Worm (Caenorhabditis elegans) whole organism, L1 larva: Measurements from ENCODE around the gene str-261.

Experiments
- Y116A8C.19 ChIP-seq: sonication (generic microtip); optimal IDR thresholded peaks from 2 replicates; lab custom pipeline; 2016; ENCODE audit warnings: missing compliant biosample characterization, missing genetic modification characterization, borderline replicate concordance
- alr-1 ChIP-seq: fragments of 200-800 bp; sonication (Bioruptor generic); optimal IDR thresholded peaks from 2 replicates; lab custom pipeline; 2018; ENCODE audit warnings: borderline replicate concordance, mild to moderate bottlenecking, missing genetic modification characterization, missing compliant biosample characterization
- ama-1 ChIP-seq: fragments of 150-350 bp; optimal IDR thresholded peaks from 2 replicates; lab custom pipeline; 2014
- blmp-1 ChIP-seq: fragments of 150-350 bp; optimal IDR thresholded peaks from 2 replicates; lab custom pipeline; 2014; ENCODE audit warnings: missing biosample characterization, missing genetic modification characterization
- ceh-8 ChIP-seq: fragments of 200-800 bp; sonication (Bioruptor generic); optimal IDR thresholded peaks from 2 replicates; lab custom pipeline; 2018; ENCODE audit warnings: mild to moderate bottlenecking, missing genetic modification characterization, moderate library complexity, missing compliant biosample characterization
- ceh-90 ChIP-seq: sonication (generic microtip); optimal IDR thresholded peaks from 2 replicates; lab custom pipeline; 2016; ENCODE audit warnings: missing genetic modification characterization, missing compliant biosample characterization
- dpl-1 ChIP-seq, 3 experiments: fragments of 150-350 bp in 2 of 3; sonication (generic microtip) in 1 of 3; optimal IDR thresholded peaks; 2 replicates each; lab custom pipeline; 2014 to 2017; ENCODE audit warnings: missing biosample characterization in 3 of 3, missing genetic modification characterization in 3 of 3, missing genetic modification reagents in 3 of 3
- dsc-1 ChIP-seq: sonication (generic microtip); optimal IDR thresholded peaks from 2 replicates; lab custom pipeline; 2016; ENCODE audit warnings: mild to moderate bottlenecking, missing genetic modification characterization, missing compliant biosample characterization
- efl-1 ChIP-seq, 4 experiments: fragments of 150-350 bp; optimal IDR thresholded peaks in 3 of 4; peaks in 1 of 4; 1 replicate in 1 of 4; 2 replicates in 3 of 4; lab custom pipeline; 2014; ENCODE audit warnings: missing biosample characterization in 2 of 4, missing genetic modification characterization in 2 of 4, missing genetic modification reagents in 2 of 4
- efl-3 ChIP-seq: fragments of 200-800 bp; sonication (Bioruptor generic); optimal IDR thresholded peaks from 2 replicates; lab custom pipeline; 2018; ENCODE audit warnings: mild to moderate bottlenecking, missing genetic modification characterization, missing compliant biosample characterization
- egl-13 ChIP-seq: sonication (generic microtip); optimal IDR thresholded peaks from 2 replicates; lab custom pipeline; 2016; ENCODE audit warnings: missing genotype, missing genetic modification reagents, missing genetic modification characterization, missing compliant biosample characterization
- egl-27 ChIP-seq, 2 experiments: fragments of 150-350 bp in 1 of 2; sonication (generic microtip); optimal IDR thresholded peaks; 3 replicates each; lab custom pipeline; 2017 to 2018; ENCODE audit warnings: missing biosample characterization in 2 of 2, missing genetic modification characterization in 2 of 2, missing genetic modification reagents in 2 of 2
- elt-2 ChIP-seq: sonication (generic microtip); optimal IDR thresholded peaks from 2 replicates; lab custom pipeline; 2016; ENCODE audit warnings: missing genetic modification characterization, mild to moderate bottlenecking, inconsistent platforms, missing compliant biosample characterization, missing genetic modification reagents
- elt-3 ChIP-seq, 6 experiments: fragments of 150-350 bp in 1 of 6; sonication (generic microtip); optimal IDR thresholded peaks; 2 replicates each; lab custom pipeline; 2017 to 2018; ENCODE audit warnings: missing biosample characterization in 6 of 6, missing genetic modification characterization in 6 of 6, inconsistent platforms in 1 of 6
- fkh-10 ChIP-seq: sonication (generic microtip); optimal IDR thresholded peaks from 2 replicates; lab custom pipeline; 2017; ENCODE audit warnings: missing biosample characterization, missing genetic modification reagents, missing genetic modification characterization
- fos-1 ChIP-seq: fragments of 150-350 bp; optimal IDR thresholded peaks from 2 replicates; lab custom pipeline; 2014; ENCODE audit warnings: missing biosample characterization, missing genetic modification characterization
- grh-1 ChIP-seq: fragments of 200-800 bp; sonication (Bioruptor generic); IDR thresholded peaks from 2 replicates; pipeline ENCODE4 v1.3.6; 2022; ENCODE audit warnings: missing genetic modification reagents, missing genetic modification characterization, missing compliant biosample characterization
- hpl-2 ChIP-seq: fragments of 150-350 bp; optimal IDR thresholded peaks from 2 replicates; lab custom pipeline; 2014; ENCODE audit warnings: missing biosample characterization, missing genetic modification reagents, missing genetic modification characterization
- isw-1 ChIP-seq: fragments of 200-800 bp; sonication (Bioruptor generic); IDR thresholded peaks from 2 replicates; pipeline ENCODE4 v1.3.6; 2022; ENCODE audit warnings: missing genetic modification characterization, missing compliant biosample characterization
- jun-1 ChIP-seq: fragments of 150-350 bp; optimal IDR thresholded peaks from 2 replicates; lab custom pipeline; 2014; ENCODE audit warnings: missing biosample characterization, missing genetic modification reagents, missing genetic modification characterization
- lin-13 ChIP-seq: fragments of 150-350 bp; optimal IDR thresholded peaks from 2 replicates; lab custom pipeline; 2014; ENCODE audit warnings: missing biosample characterization, missing genetic modification reagents, missing genetic modification characterization
- lin-14 ChIP-seq: fragments of 200-800 bp; sonication (Bioruptor generic); optimal IDR thresholded peaks from 2 replicates; lab custom pipeline; 2018; ENCODE audit warnings: mild to moderate bottlenecking, missing genetic modification characterization, moderate library complexity, missing compliant biosample characterization
- lin-39 ChIP-seq: fragments of 150-350 bp; optimal IDR thresholded peaks from 2 replicates; lab custom pipeline; 2014; ENCODE audit warnings: missing biosample characterization, missing genetic modification reagents, missing genetic modification characterization
- lsy-2 ChIP-seq, 2 experiments: fragments of 150-350 bp; optimal IDR thresholded peaks; 2 replicates each; lab custom pipeline; 2014; ENCODE audit warnings: missing biosample characterization in 2 of 2, missing genetic modification characterization in 2 of 2
- mab-9 ChIP-seq: fragments of 200-800 bp; sonication (Bioruptor generic); IDR thresholded peaks from 2 replicates; pipeline ENCODE4 v1.3.6; 2022; ENCODE audit warnings: missing genetic modification reagents, missing genetic modification characterization, missing compliant biosample characterization
- mdl-1 ChIP-seq, 2 experiments: fragments of 150-350 bp; optimal IDR thresholded peaks; 2 replicates each; lab custom pipeline; 2014 to 2017; ENCODE audit warnings: missing biosample characterization in 2 of 2, missing genetic modification characterization in 2 of 2, inconsistent platforms in 1 of 2
- mef-2 ChIP-seq: fragments of 150-350 bp; optimal IDR thresholded peaks from 2 replicates; lab custom pipeline; 2014; ENCODE audit warnings: missing biosample characterization, missing genetic modification characterization
- mep-1 ChIP-seq: fragments of 150-350 bp; optimal IDR thresholded peaks from 2 replicates; lab custom pipeline; 2014; ENCODE audit warnings: missing biosample characterization, missing genetic modification characterization
- nhr-12 ChIP-seq: sonication (generic microtip); optimal IDR thresholded peaks from 2 replicates; lab custom pipeline; 2017; ENCODE audit warnings: missing biosample characterization, missing genetic modification characterization
- nhr-71 ChIP-seq: sonication (generic microtip); optimal IDR thresholded peaks from 2 replicates; lab custom pipeline; 2016; ENCODE audit warnings: mild to moderate bottlenecking, missing genetic modification characterization, moderate library complexity, missing compliant biosample characterization
- nhr-77 ChIP-seq: fragments of 150-350 bp; optimal IDR thresholded peaks from 2 replicates; lab custom pipeline; 2014; ENCODE audit warnings: missing biosample characterization, missing genetic modification characterization
- nhr-84 ChIP-seq: sonication (generic microtip); optimal IDR thresholded peaks from 2 replicates; lab custom pipeline; 2017; ENCODE audit warnings: missing biosample characterization, missing genetic modification characterization
- nhr-85 ChIP-seq: sonication (generic microtip); peaks from one replicate; lab custom pipeline; 2016; ENCODE audit warnings: missing genetic modification characterization, inconsistent platforms, missing compliant biosample characterization
- nhr-90 ChIP-seq: sonication (generic microtip); optimal IDR thresholded peaks from 2 replicates; lab custom pipeline; 2016; ENCODE audit warnings: mild to moderate bottlenecking, missing genetic modification characterization, missing compliant biosample characterization; ENCODE audit not compliant: poor library complexity
- pag-3 ChIP-seq: sonication (generic microtip); optimal IDR thresholded peaks from 2 replicates; lab custom pipeline; 2017; ENCODE audit warnings: missing genetic modification characterization, mild to moderate bottlenecking, missing compliant biosample characterization, antibody characterized with exemption, borderline replicate concordance; ENCODE audit not compliant: insufficient read depth
- rnt-1 ChIP-seq: sonication (generic microtip); optimal IDR thresholded peaks from 2 replicates; lab custom pipeline; 2016; ENCODE audit warnings: mild to moderate bottlenecking, missing genetic modification characterization, moderate library complexity, missing compliant biosample characterization
- skn-1 ChIP-seq: fragments of 150-350 bp; optimal IDR thresholded peaks from 2 replicates; lab custom pipeline; 2014; ENCODE audit warnings: missing biosample characterization, missing genetic modification characterization
- snpc-4 ChIP-seq: fragments of 150-350 bp; optimal IDR thresholded peaks from 2 replicates; lab custom pipeline; 2014; ENCODE audit warnings: missing biosample characterization, missing genetic modification characterization
- snu-23 ChIP-seq: sonication (generic microtip); optimal IDR thresholded peaks from 2 replicates; lab custom pipeline; 2016; ENCODE audit warnings: missing genetic modification characterization, missing compliant biosample characterization
- sup-37 ChIP-seq: fragments of 200-800 bp; sonication (Bioruptor generic); optimal IDR thresholded peaks from 2 replicates; lab custom pipeline; 2018; ENCODE audit warnings: mild to moderate bottlenecking, missing genetic modification characterization, missing compliant biosample characterization
- swsn-7 ChIP-seq: sonication (generic microtip); optimal IDR thresholded peaks from 2 replicates; lab custom pipeline; 2016; ENCODE audit warnings: missing genetic modification characterization, missing compliant biosample characterization
- tbx-2 ChIP-seq: sonication (generic microtip); optimal IDR thresholded peaks from 2 replicates; lab custom pipeline; 2016; ENCODE audit warnings: missing genetic modification characterization, missing compliant biosample characterization
- tlp-1 ChIP-seq: fragments of 150-350 bp; optimal IDR thresholded peaks from 2 replicates; lab custom pipeline; 2014; ENCODE audit warnings: missing biosample characterization, missing genetic modification characterization
- unc-62 ChIP-seq: fragments of 150-350 bp; optimal IDR thresholded peaks from 2 replicates; lab custom pipeline; 2014; ENCODE audit warnings: missing biosample characterization, missing genetic modification reagents, missing genetic modification characterization
- xbp-1 ChIP-seq: sonication (generic microtip); optimal IDR thresholded peaks from 2 replicates; lab custom pipeline; 2016; ENCODE audit warnings: missing genetic modification characterization, missing compliant biosample characterization
- zag-1 ChIP-seq: fragments of 150-350 bp; optimal IDR thresholded peaks from 2 replicates; lab custom pipeline; 2014; ENCODE audit warnings: missing biosample characterization, missing genetic modification characterization

Gene str-261

DNA sequence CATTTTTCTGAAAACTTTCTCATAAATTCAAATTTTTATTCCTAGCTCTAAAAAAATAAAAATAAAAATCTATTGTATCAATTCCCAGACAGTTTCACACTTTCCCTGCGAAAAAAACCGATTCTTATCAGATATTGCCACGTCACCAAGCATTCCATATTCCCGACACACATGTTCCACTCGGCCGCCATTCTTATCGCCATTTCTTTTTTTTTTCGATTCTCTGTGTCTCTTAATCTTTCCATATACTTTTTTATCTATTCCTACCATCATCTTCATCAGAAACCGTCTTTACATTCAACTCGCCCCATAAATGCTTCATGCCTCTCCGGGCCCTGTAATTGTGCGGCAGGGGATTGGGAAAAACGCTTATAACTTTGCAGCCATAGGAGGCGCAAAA is 13.1 kb downstream of the str-261 start (continued):
- TF ChIP-seq nhr-12 (tag; lab: Kevin White, UChicago) (no peak), unc-62 (GFP tag; lab: Kevin White, UChicago) (no peak), mep-1 (tag; lab: Kevin White, UChicago) (no peak), ceh-8 (GFP tag; lab: Kevin White, UChicago) (no peak)
- TF ChIP-seq, all 84 proteins: peak for 6

DNA sequence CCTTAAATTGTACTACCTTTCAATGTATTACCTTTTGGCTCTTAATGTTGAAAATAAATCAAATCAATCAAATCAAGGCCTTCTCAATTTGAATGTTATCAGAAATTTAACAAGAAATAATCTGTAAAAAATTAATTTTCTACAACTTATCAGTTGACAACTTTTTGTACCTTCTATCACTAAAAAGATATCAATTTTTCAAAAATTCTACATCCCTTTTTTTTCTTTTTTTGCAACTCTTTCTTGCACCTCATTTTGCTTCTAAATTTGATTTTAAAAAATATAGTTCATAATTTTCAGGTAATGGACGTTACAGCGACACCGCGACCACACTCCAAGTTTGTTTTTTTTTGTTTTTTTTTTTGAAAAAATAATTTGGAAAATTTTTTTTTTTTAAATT is 13.9 kb downstream of the str-261 start, which contains the start of gene W09D6.5:
W09D6.5 (plus strand) TSS at position 301 of the 400 bp plus-strand sequence.
- TF ChIP-seq sup-37 (GFP tag; lab: Kevin White, UChicago) (no peak), egl-13 (tag; lab: Kevin White, UChicago) (no peak), snu-23 (no peak), snpc-4 (no peak), mdl-1 (tag; optimal IDR thresholded peaks at IDR 0.05; lab: Kevin White, UChicago) (no peak), mab-9 (GFP tag; lab: Robert Waterston, UW) (no peak), lin-14 (GFP tag; lab: Kevin White, UChicago) (no peak), elt-2 (no peak), hpl-2 (GFP tag; lab: Kevin White, UChicago) (no peak), nhr-77 (tag; lab: Kevin White, UChicago) (no peak), grh-1 (GFP tag; lab: Robert Waterston, UW) (no peak)
- TF ChIP-seq, all 84 proteins: peak for 0

DNA sequence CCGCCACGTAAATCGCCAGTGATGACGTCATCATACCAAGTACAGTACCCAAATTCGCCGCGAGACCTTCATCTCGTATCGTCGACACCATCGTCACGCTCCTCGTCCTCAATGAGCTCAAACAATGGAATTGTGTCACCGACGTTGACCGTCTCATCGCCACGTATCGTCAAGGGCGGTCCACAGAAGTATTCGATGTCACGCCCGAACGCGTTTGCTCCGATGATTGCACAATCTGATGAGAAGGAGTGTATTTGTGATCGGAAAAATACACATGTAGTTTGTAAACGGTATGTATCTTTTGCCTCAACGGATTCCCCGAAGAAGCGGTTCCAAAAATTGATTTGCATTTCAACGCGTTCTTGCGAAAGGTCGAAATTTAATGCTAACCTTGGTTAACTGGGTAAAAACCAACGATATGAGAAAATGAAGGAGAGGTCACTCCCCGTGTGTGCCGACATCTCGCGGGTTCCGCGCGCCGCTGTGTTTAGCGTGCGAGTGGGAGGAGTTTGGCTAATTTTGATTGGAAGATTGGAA is 15.9 kb downstream of the str-261 start:
- TF ChIP-seq dpl-1 (GFP tag; optimal IDR thresholded peaks at IDR 0.05; lab: Kevin White, UChicago) (peak in 2 of 3 experiments; percentile 3 to 23), mep-1 (tag; lab: Kevin White, UChicago) (peak; percentile 22), xbp-1 (tag; lab: Kevin White, UChicago) (peak; percentile 12), lin-13 (peak; percentile 51), fkh-10 (no peak), lin-14 (GFP tag; lab: Kevin White, UChicago) (peak; percentile 30), nhr-90 (tag; lab: Kevin White, UChicago) (peak; percentile 86), grh-1 (GFP tag; lab: Robert Waterston, UW) (peak; percentile 62), rnt-1 (tag; lab: Kevin White, UChicago) (peak; percentile 64), swsn-7 (tag; lab: Kevin White, UChicago) (peak; percentile 67), dsc-1 (tag; lab: Kevin White, UChicago) (peak; percentile 16), elt-3 (tag; optimal IDR thresholded peaks at IDR 0.05; lab: Kevin White, UChicago) (peak in 2 of 6 experiments; percentile 9 to 38), lsy-2 (tag; optimal IDR thresholded peaks at IDR 0.05; lab: Kevin White, UChicago) (peak; percentile 8 to 36), unc-62 (GFP tag; lab: Kevin White, UChicago) (no peak), nhr-71 (tag; lab: Kevin White, UChicago) (peak; percentile 69), alr-1 (tag; lab: Kevin White, UChicago) (no peak), tbx-2 (tag; lab: Kevin White, UChicago) (peak; percentile 44), pag-3 (tag; lab: Kevin White, UChicago) (no peak), mdl-1 (tag; optimal IDR thresholded peaks at IDR 0.05; lab: Kevin White, UChicago) (no peak), Y116A8C.19 (no peak), jun-1 (tag; lab: Kevin White, UChicago) (no peak), snu-23 (peak; percentile 54), skn-1 (tag; lab: Kevin White, UChicago) (no peak), lin-39 (peak; percentile 50), elt-2 (peak; percentile 35), fos-1 (tag; lab: Kevin White, UChicago) (peak; percentile 5), zag-1 (tag; lab: Kevin White, UChicago) (no peak), ceh-90 (tag; lab: Kevin White, UChicago) (no peak), isw-1 (GFP tag; lab: Robert Waterston, UW) (no peak), tlp-1 (no peak), efl-3 (GFP tag; lab: Kevin White, UChicago) (peak; percentile 43), blmp-1 (tag; lab: Kevin White, UChicago) (no peak), nhr-84 (no peak), snpc-4 (peak; percentile 98), nhr-85 (peak; percentile 86), mef-2 (tag; lab: Kevin White, UChicago) (no peak), sup-37 (GFP tag; lab: Kevin White, UChicago) (peak; percentile 35), efl-1 (optimal IDR thresholded peaks at IDR 0.05; lab: Kevin White, UChicago) (peak; percentile 28 to 58), efl-1 (GFP tag; optimal IDR thresholded peaks at IDR 0.05 in 1 of 2; lab: Kevin White, UChicago) (peak in 1 of 2 experiments; percentile 93), egl-27 (tag; optimal IDR thresholded peaks at IDR 0.05; lab: Kevin White, UChicago) (no peak), ama-1 (lab: Kevin White, UChicago) (peak; percentile 96)
